Worm (Caenorhabditis elegans): ENCODE measurements around the gene R10D12.10.

DNA sequence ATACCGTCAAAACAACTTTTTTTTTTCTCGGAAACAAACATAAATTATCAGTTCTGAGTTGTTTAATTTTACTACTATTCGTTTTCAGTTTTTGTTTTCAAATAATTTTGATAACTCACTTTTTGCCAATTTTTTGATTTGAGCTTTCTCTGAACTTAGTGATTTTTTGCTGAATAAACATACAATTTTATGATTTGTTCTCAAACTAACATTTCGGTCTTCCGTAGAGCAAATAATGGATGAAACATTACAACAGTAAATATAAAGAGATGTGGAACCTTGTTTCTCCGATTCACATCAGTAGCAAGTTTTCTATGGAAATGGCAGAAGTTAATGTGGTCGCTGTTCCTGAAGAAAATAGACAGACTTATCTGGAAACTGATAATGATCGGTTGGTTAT lies 8.4 kb downstream of the R10D12.10 start, which contains the start of gene R10D12.7:
- TF ChIP-seq cog-1 (tag; optimal IDR thresholded peaks at IDR 0.05) = no peak
- TF ChIP-seq ref-1 (GFP tag; conservative IDR thresholded peaks at IDR 0.05) = no peak
- no peak for TF ChIP-seq med-1 (GFP tag; optimal IDR thresholded peaks at IDR 0.05; ENCODE audit: insufficient read depth)
- no peak for TF ChIP-seq klf-2 (GFP tag; conservative IDR thresholded peaks at IDR 0.05)
- TF ChIP-seq T22C8.4 (GFP tag; IDR thresholded peaks at IDR 0.05) = no peak
- TF ChIP-seq ztf-23 (GFP tag; IDR thresholded peaks at IDR 0.05) = no peak
- no peak for TF ChIP-seq flt-1 (GFP tag; IDR thresholded peaks at IDR 0.05)

Data from whole organism, midembryonic.